Worm (Caenorhabditis elegans) whole organism, early embryonic: Measurements from ENCODE around the gene pccb-1.

ENCODE experiments used
- B0310.2 ChIP-seq: sonication (generic microtip); optimal IDR thresholded peaks from 2 replicates; lab custom pipeline; 2016; ENCODE audit warnings: mild to moderate bottlenecking, missing genetic modification characterization, missing compliant biosample characterization
- F13C5.2 ChIP-seq: sonication (generic microtip); optimal IDR thresholded peaks from 2 replicates; lab custom pipeline; 2017; ENCODE audit warnings: mild to moderate bottlenecking, missing genetic modification characterization, inconsistent platforms, missing compliant biosample characterization
- ama-1 ChIP-seq: fragments of 150-350 bp; optimal IDR thresholded peaks from 2 replicates; lab custom pipeline; 2014
- ceh-13 ChIP-seq: fragments of 200-800 bp; sonication (Bioruptor generic); optimal IDR thresholded peaks from 2 replicates; lab custom pipeline; 2018; ENCODE audit warnings: mild to moderate bottlenecking, missing genetic modification characterization, missing compliant biosample characterization
- ceh-36 ChIP-seq: sonication (generic microtip); optimal IDR thresholded peaks from 2 replicates; lab custom pipeline; 2016; ENCODE audit warnings: missing genetic modification characterization, inconsistent platforms, missing compliant biosample characterization
- ets-7 ChIP-seq: sonication (generic microtip); optimal IDR thresholded peaks from 2 replicates; lab custom pipeline; 2016; ENCODE audit warnings: missing genotype, missing genetic modification characterization, missing compliant biosample characterization
- hmg-4 ChIP-seq: fragments of 200-800 bp; sonication (Bioruptor generic); optimal IDR thresholded peaks from 2 replicates; lab custom pipeline; 2018; ENCODE audit warnings: mild to moderate bottlenecking, missing genetic modification characterization, missing compliant biosample characterization
- pes-1 ChIP-seq: fragments of 200-800 bp; sonication (Bioruptor generic); IDR thresholded peaks from 2 replicates; pipeline ENCODE4 v1.3.6; 2022; ENCODE audit warnings: missing genetic modification reagents, missing genetic modification characterization, missing compliant biosample characterization
- scrt-1 ChIP-seq: fragments of 200-800 bp; sonication (Bioruptor generic); IDR thresholded peaks from 2 replicates; pipeline ENCODE4 v1.3.6; 2022; ENCODE audit warnings: missing genetic modification characterization, missing compliant biosample characterization
- tbx-11 ChIP-seq: fragments of 200-800 bp; sonication (Bioruptor generic); IDR thresholded peaks from 2 replicates; pipeline ENCODE4 v1.3.6; 2022; ENCODE audit warnings: missing genetic modification characterization, missing compliant biosample characterization
- tbx-37 ChIP-seq: fragments of 200-800 bp; sonication (Bioruptor generic); conservative IDR thresholded peaks from 2 replicates; pipeline ENCODE4 v1.3.6; 2022; ENCODE audit warnings: missing genetic modification reagents, missing genetic modification characterization, missing compliant biosample characterization

DNA sequence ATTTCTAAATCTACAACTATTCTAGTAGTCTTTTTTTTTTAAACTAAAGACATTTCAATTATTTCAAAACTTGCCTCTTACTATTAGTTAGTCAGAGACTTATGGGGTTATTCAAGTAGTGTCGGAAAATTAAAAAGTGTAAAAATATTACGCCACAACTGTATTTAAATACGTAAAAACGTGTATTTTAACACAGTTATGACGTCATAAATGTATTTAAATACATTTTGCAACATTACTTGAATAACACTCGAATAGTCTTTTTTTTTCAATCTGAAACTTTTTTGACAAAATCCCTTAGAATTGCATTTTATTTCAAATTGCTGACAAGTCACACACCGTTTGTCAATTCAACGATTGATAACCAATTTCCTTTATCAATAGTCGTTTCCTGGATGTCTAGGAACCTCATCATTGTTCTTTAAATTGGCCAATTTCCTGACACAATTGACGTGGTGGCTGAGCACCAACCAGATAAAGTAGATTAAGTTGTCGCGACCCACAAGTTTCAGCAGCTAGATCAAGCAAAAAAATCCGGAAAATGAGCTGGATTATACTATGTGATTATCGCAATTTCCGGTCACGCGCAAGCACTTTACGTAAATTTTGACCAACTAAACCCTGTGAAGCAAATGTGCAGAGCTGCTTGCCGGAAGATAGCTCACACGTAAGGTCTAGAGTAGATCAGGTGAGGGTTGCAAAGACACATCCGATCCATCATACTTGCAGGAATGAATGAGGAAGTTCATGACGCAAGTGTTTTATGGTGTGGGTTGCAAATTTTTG lies 50.4 kb downstream of the pccb-1 start:
- TF ChIP-seq ama-1 (no peak), tbx-11 (GFP tag; lab: Robert Waterston, UW) (no peak), scrt-1 (GFP tag; lab: Robert Waterston, UW) (no peak), ceh-13 (GFP tag; lab: Kevin White, UChicago) (no peak), F13C5.2 (tag; lab: Kevin White, UChicago) (no peak), pes-1 (GFP tag; lab: Robert Waterston, UW) (no peak), B0310.2 (tag; lab: Kevin White, UChicago) (no peak), tbx-37 (GFP tag; lab: Robert Waterston, UW) (no peak), ets-7 (tag; lab: Kevin White, UChicago) (no peak), ceh-36 (tag; lab: Kevin White, UChicago) (no peak), hmg-4 (GFP tag; lab: Kevin White, UChicago) (no peak)
